Fruit fly (Drosophila melanogaster): ENCODE results near the gene Gs1.
A peak's percentile ranks its signal among the peaks of the same experiment; 100 is the strongest.

The Gs1 gene

DNA sequence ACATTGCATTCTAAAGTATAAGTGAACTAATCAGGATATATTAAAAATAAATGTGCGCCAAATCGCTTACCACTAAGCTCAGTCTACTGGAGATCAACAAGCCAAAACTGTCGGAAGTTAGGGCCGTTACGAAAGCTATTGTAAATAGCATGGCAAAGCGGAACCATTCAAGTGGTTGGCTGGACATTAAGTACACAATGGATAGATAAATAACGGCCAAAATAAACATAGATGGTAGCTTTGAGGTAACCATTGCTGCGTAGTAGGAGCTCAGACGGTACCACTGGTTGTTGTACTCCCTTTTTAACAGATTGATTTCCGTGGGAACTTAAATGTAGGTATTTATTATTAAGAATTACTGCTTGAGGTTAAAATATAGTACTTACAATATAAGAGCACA lies 14.1 kb upstream of the Gs1 start (continued):
- TF ChIP-seq Hand (GFP tag; optimal IDR thresholded peaks at IDR 0.05) (no peak), HmgD (GFP tag; optimal IDR thresholded peaks at IDR 0.05) (no peak), CG17612 (GFP tag; IDR thresholded peaks at IDR 0.05) (no peak), Dip3 (GFP tag; optimal IDR thresholded peaks at IDR 0.05) (no peak), CG17385 (GFP tag; optimal IDR thresholded peaks at IDR 0.05) (peak; percentile 4), ham (GFP tag; IDR thresholded peaks at IDR 0.05) (no peak), Atf3 (GFP tag; optimal IDR thresholded peaks at IDR 0.05) (no peak), chn (GFP tag; optimal IDR thresholded peaks at IDR 0.05) (no peak), ara (GFP tag; IDR thresholded peaks at IDR 0.05) (no peak), Six4 (GFP tag; optimal IDR thresholded peaks at IDR 0.05) (no peak), CG17802 (tag; optimal IDR thresholded peaks at IDR 0.05) (no peak), CG15514 (GFP tag; optimal IDR thresholded peaks at IDR 0.05) (peak; percentile 51), CG4854 (GFP tag; optimal IDR thresholded peaks at IDR 0.05) (no peak), CoRest (tag; optimal IDR thresholded peaks at IDR 0.05) (no peak), esg (GFP tag; conservative IDR thresholded peaks at IDR 0.05) (no peak), HHEX (GFP tag; optimal IDR thresholded peaks at IDR 0.05) (peak; percentile 61), Mad (GFP tag; optimal IDR thresholded peaks at IDR 0.05) (no peak), bowl (GFP tag; IDR thresholded peaks at IDR 0.05) (no peak), sob (GFP tag; IDR thresholded peaks at IDR 0.05) (peak; percentile 62; the same call in 1 of the 2 replicates), CG4404 (GFP tag; IDR thresholded peaks at IDR 0.05) (no peak), HLHmδ (GFP tag; optimal IDR thresholded peaks at IDR 0.05) (peak; percentile 63), ken (GFP tag; IDR thresholded peaks at IDR 0.05) (no peak), CG1233 (GFP tag; optimal IDR thresholded peaks at IDR 0.05) (peak; percentile 43), CG1603 (tag; optimal IDR thresholded peaks at IDR 0.05) (peak; percentile 14), ci (GFP tag; IDR thresholded peaks at IDR 0.05) (peak; percentile 72; the same call in 2 of the 3 replicates), CG4282 (GFP tag; optimal IDR thresholded peaks at IDR 0.05) (no peak), CG4617 (GFP tag; optimal IDR thresholded peaks at IDR 0.05; ENCODE audit: borderline replicate concordance) (no peak), zen (tag; optimal IDR thresholded peaks at IDR 0.05) (no peak), Adf1 (GFP tag; IDR thresholded peaks at IDR 0.05) (no peak), zfh1 (GFP tag; IDR thresholded peaks at IDR 0.05) (0 out of 3 replicates have a peak, but pooled peaks have one; percentile 23), ap (GFP tag; IDR thresholded peaks at IDR 0.05) (no peak), Lim3 (GFP tag; IDR thresholded peaks at IDR 0.05) (no peak), gsb-n (tag; optimal IDR thresholded peaks at IDR 0.05) (no peak), tap (tag; optimal IDR thresholded peaks at IDR 0.05) (no peak), gce (GFP tag; IDR thresholded peaks at IDR 0.05) (no peak; the same call in 2 of the 3 replicates), Max (GFP tag; optimal IDR thresholded peaks at IDR 0.05) (no peak), CG7839 (tag; optimal IDR thresholded peaks at IDR 0.05) (no peak), CG9932 (GFP tag; IDR thresholded peaks at IDR 0.05) (no peak), CrebB (tag; optimal IDR thresholded peaks at IDR 0.05) (peak; percentile 20), chif (GFP tag; optimal IDR thresholded peaks at IDR 0.05) (peak in 1 of 2 experiments; percentile 3), CG34376 (GFP tag; optimal IDR thresholded peaks at IDR 0.05) (peak; percentile 16), unpg (GFP tag; optimal IDR thresholded peaks at IDR 0.05) (peak; percentile 12), Lpt (GFP tag; optimal IDR thresholded peaks at IDR 0.05) (no peak)

All from whole organism, embryonic.